Worm (Caenorhabditis elegans) whole organism, early embryonic: Measurements from ENCODE around the gene gcc-1.

Source experiments
- aly-1 ChIP-seq: sonication (generic microtip); optimal IDR thresholded peaks from 2 replicates; lab custom pipeline; 2016; ENCODE audit warnings: missing genetic modification characterization, missing compliant biosample characterization
- ama-1 ChIP-seq: fragments of 150-350 bp; optimal IDR thresholded peaks from 2 replicates; lab custom pipeline; 2014
- ceh-36 ChIP-seq: sonication (generic microtip); optimal IDR thresholded peaks from 2 replicates; lab custom pipeline; 2016; ENCODE audit warnings: missing genetic modification characterization, inconsistent platforms, missing compliant biosample characterization
- ets-7 ChIP-seq: sonication (generic microtip); optimal IDR thresholded peaks from 2 replicates; lab custom pipeline; 2016; ENCODE audit warnings: missing genotype, missing genetic modification characterization, missing compliant biosample characterization
- flt-1 ChIP-seq: fragments of 200-800 bp; sonication (Bioruptor generic); IDR thresholded peaks from 2 replicates; pipeline ENCODE4 v1.3.6; 2022; ENCODE audit warnings: missing genetic modification characterization, missing compliant biosample characterization
- hmbx-1 ChIP-seq: sonication (generic microtip); optimal IDR thresholded peaks from 2 replicates; lab custom pipeline; 2016; ENCODE audit warnings: mild to moderate bottlenecking, missing genetic modification characterization, missing compliant biosample characterization
- hmg-4 ChIP-seq: fragments of 200-800 bp; sonication (Bioruptor generic); optimal IDR thresholded peaks from 2 replicates; lab custom pipeline; 2018; ENCODE audit warnings: mild to moderate bottlenecking, missing genetic modification characterization, missing compliant biosample characterization
- hnd-1 ChIP-seq: sonication (generic microtip); optimal IDR thresholded peaks from 2 replicates; lab custom pipeline; 2016; ENCODE audit warnings: missing genetic modification characterization, missing compliant biosample characterization
- scrt-1 ChIP-seq: fragments of 200-800 bp; sonication (Bioruptor generic); IDR thresholded peaks from 2 replicates; pipeline ENCODE4 v1.3.6; 2022; ENCODE audit warnings: missing genetic modification characterization, missing compliant biosample characterization
- sea-1 ChIP-seq: fragments of 200-800 bp; sonication (Bioruptor generic); conservative IDR thresholded peaks from 2 replicates; pipeline ENCODE4 v1.3.6; 2022; ENCODE audit warnings: missing genetic modification characterization, missing compliant biosample characterization

ce11 chrX:3127626-3128142 lies 32.1 kb upstream of the gcc-1 start:
- TF ChIP-seq flt-1 (GFP tag; lab: Robert Waterston, UW) (no peak), hmg-4 (GFP tag; lab: Kevin White, UChicago) (peak; percentile 96), hmbx-1 (no peak), ceh-36 (tag; lab: Kevin White, UChicago) (no peak), ama-1 (lab: Kevin White, UChicago) (no peak), ets-7 (tag; lab: Kevin White, UChicago) (peak; percentile 26), sea-1 (peak; percentile 59; the same call in 1 of the 2 replicates), hnd-1 (tag; lab: Kevin White, UChicago) (no peak), aly-1 (tag; lab: Kevin White, UChicago) (peak; percentile 80), scrt-1 (GFP tag; lab: Robert Waterston, UW) (peak; percentile 32; the same call in 1 of the 2 replicates)
